Worm (Caenorhabditis elegans) whole organism, mixed stage, embryonic: Measurements from ENCODE around the gene Y59E1A.4.

Source experiments
- lsy-2 ChIP-seq: fragments of 150-350 bp; optimal IDR thresholded peaks from 2 replicates; lab custom pipeline; 2014; ENCODE audit warnings: missing biosample characterization, missing genetic modification characterization
- mep-1 ChIP-seq: fragments of 150-350 bp; optimal IDR thresholded peaks from 2 replicates; lab custom pipeline; 2017; ENCODE audit warnings: missing biosample characterization, missing genetic modification reagents, missing genetic modification characterization, inconsistent platforms
- nhr-28 ChIP-seq: fragments of 150-350 bp; optimal IDR thresholded peaks from 2 replicates; lab custom pipeline; 2014; ENCODE audit warnings: missing biosample characterization, missing genetic modification characterization
- unc-62 ChIP-seq: fragments of 150-350 bp; optimal IDR thresholded peaks from 2 replicates; lab custom pipeline; 2014; ENCODE audit warnings: missing biosample characterization, missing genetic modification reagents, missing genetic modification characterization

- TF ChIP-seq mep-1 (tag; lab: Kevin White, UChicago) (peak; percentile 11), nhr-28 (tag; lab: Kevin White, UChicago) (no peak), lsy-2 (tag; lab: Kevin White, UChicago) (no peak), unc-62 (GFP tag; lab: Kevin White, UChicago) (no peak)
Observed at ce11 chrX:1989576-1989975, 49.8 kb upstream of the Y59E1A.4 start, which contains the start of gene meg-3.
